Worm (Caenorhabditis elegans): Measurements from ENCODE around the gene snap-29.

snap-29 gene

ce11 chrIII:8741276-8741860 lies 34.7 kb upstream of the snap-29 start, which contains the start of gene pdhk-2 (continued):
- TF ChIP-seq sox-4 (tag; optimal IDR thresholded peaks at IDR 0.05): peak; percentile 74
- no peak for TF ChIP-seq elt-4 (tag; optimal IDR thresholded peaks at IDR 0.05)
- TF ChIP-seq ceh-19 (GFP tag; optimal IDR thresholded peaks at IDR 0.05): peak; percentile 70
- TF ChIP-seq odd-2 (tag; optimal IDR thresholded peaks at IDR 0.05): no peak
- peak; percentile 53 for TF ChIP-seq pqm-1 (tag; optimal IDR thresholded peaks at IDR 0.05)
- TF ChIP-seq hlh-8 (tag; optimal IDR thresholded peaks at IDR 0.05): peak; percentile 38
- peak; percentile 44 for TF ChIP-seq fax-1 (tag; optimal IDR thresholded peaks at IDR 0.05)
- TF ChIP-seq unc-55 (GFP tag; optimal IDR thresholded peaks at IDR 0.05): peak; percentile 68
- peak; percentile 84 for TF ChIP-seq ceh-34 (tag; optimal IDR thresholded peaks at IDR 0.05)
- TF ChIP-seq npax-4 (tag; optimal IDR thresholded peaks at IDR 0.05): no peak
- peak; percentile 39 for TF ChIP-seq madf-2 (tag; optimal IDR thresholded peaks at IDR 0.05)
- no peak for TF ChIP-seq lim-6 (tag; optimal IDR thresholded peaks at IDR 0.05)
- peak; percentile 1 for TF ChIP-seq K02D7.2 (tag; optimal IDR thresholded peaks at IDR 0.05)
- no peak for TF ChIP-seq pros-1 (tag; optimal IDR thresholded peaks at IDR 0.05)
- TF ChIP-seq lin-11 (tag; optimal IDR thresholded peaks at IDR 0.05): peak; percentile 65
- TF ChIP-seq mec-3 (tag; optimal IDR thresholded peaks at IDR 0.05; ENCODE audit: borderline replicate concordance): no peak
- peak; percentile 24 for TF ChIP-seq dmd-4 (tag; optimal IDR thresholded peaks at IDR 0.05; ENCODE audit: borderline replicate concordance)
- TF ChIP-seq hlh-13 (GFP tag; optimal IDR thresholded peaks at IDR 0.05): peak; percentile 27
- TF ChIP-seq nhr-11 (tag; optimal IDR thresholded peaks at IDR 0.05): no peak
- peak; percentile 47 for TF ChIP-seq ahr-1 (tag; optimal IDR thresholded peaks at IDR 0.05)
- TF ChIP-seq eyg-1 (tag; optimal IDR thresholded peaks at IDR 0.05): peak; percentile 12
- peak; percentile 90 for TF ChIP-seq unc-42 (tag; optimal IDR thresholded peaks at IDR 0.05)
- peak; percentile 73 for TF ChIP-seq F13H6.1 (tag; optimal IDR thresholded peaks at IDR 0.05)
- peak; percentile 43 for TF ChIP-seq hlh-15 (tag; optimal IDR thresholded peaks at IDR 0.05)
- peak; percentile 64 for TF ChIP-seq ets-4 (tag; optimal IDR thresholded peaks at IDR 0.05)
- peak; percentile 45 for TF ChIP-seq C08G9.2 (tag; optimal IDR thresholded peaks at IDR 0.05)
- peak; percentile 63 for TF ChIP-seq gmeb-2 (tag; optimal IDR thresholded peaks at IDR 0.05)
- no peak for TF ChIP-seq hlh-6 (tag; optimal IDR thresholded peaks at IDR 0.05)
- TF ChIP-seq ceh-48 (tag; optimal IDR thresholded peaks at IDR 0.05): peak; percentile 55
- peak; percentile 5 for TF ChIP-seq syd-9 (tag; optimal IDR thresholded peaks at IDR 0.05)
- peak; percentile 45; the same call in 1 of the 2 replicates for TF ChIP-seq unc-3 (GFP tag; conservative IDR thresholded peaks at IDR 0.05)
- TF ChIP-seq unc-3 (tag; optimal IDR thresholded peaks at IDR 0.05): peak; percentile 40
- peak; percentile 64 for TF ChIP-seq pha-2 (tag; optimal IDR thresholded peaks at IDR 0.05)
- TF ChIP-seq ceh-6 (GFP tag; optimal IDR thresholded peaks at IDR 0.05): peak; percentile 73
- peak; percentile 64 for TF ChIP-seq fkh-6 (tag; optimal IDR thresholded peaks at IDR 0.05)
- TF ChIP-seq ceh-24 (tag; optimal IDR thresholded peaks at IDR 0.05): no peak
- TF ChIP-seq che-1 (tag; optimal IDR thresholded peaks at IDR 0.05): peak; percentile 52

ce11 chrIII:8741955-8742354 lies 34.1 kb upstream of the snap-29 start:
- TF ChIP-seq C08G9.2 (tag; optimal IDR thresholded peaks at IDR 0.05) (no peak), hlh-6 (tag; optimal IDR thresholded peaks at IDR 0.05) (no peak)

ce11 chrIII:8742584-8742983 lies 33.5 kb upstream of the snap-29 start:
- TF ChIP-seq che-1 (tag; optimal IDR thresholded peaks at IDR 0.05): no peak
- TF ChIP-seq gmeb-2 (tag; optimal IDR thresholded peaks at IDR 0.05): no peak
- no peak for TF ChIP-seq unc-42 (tag; optimal IDR thresholded peaks at IDR 0.05)
- no peak for TF ChIP-seq sdc-2 (tag; optimal IDR thresholded peaks at IDR 0.05)
- no peak for TF ChIP-seq eyg-1 (tag; optimal IDR thresholded peaks at IDR 0.05)
- TF ChIP-seq sox-2 (GFP tag; IDR thresholded peaks at IDR 0.05): no peak
- TF ChIP-seq nfya-1 (tag; optimal IDR thresholded peaks at IDR 0.05): no peak
- no peak for TF ChIP-seq ama-1 (optimal IDR thresholded peaks at IDR 0.05)
- TF ChIP-seq hlh-8 (tag; optimal IDR thresholded peaks at IDR 0.05): no peak
- no peak for TF ChIP-seq ceh-14 (tag; optimal IDR thresholded peaks at IDR 0.05)
- no peak for TF ChIP-seq pha-4 (tag; optimal IDR thresholded peaks at IDR 0.05)
- TF ChIP-seq C38D4.7 (GFP tag; optimal IDR thresholded peaks at IDR 0.05): no peak
- no peak for TF ChIP-seq hlh-30 (tag; optimal IDR thresholded peaks at IDR 0.05; ENCODE audit: insufficient read depth)
- no peak for TF ChIP-seq sox-4 (tag; optimal IDR thresholded peaks at IDR 0.05)
- no peak for TF ChIP-seq syd-9 (tag; optimal IDR thresholded peaks at IDR 0.05)
- TF ChIP-seq ref-2 (tag; optimal IDR thresholded peaks at IDR 0.05): no peak
- no peak for TF ChIP-seq lim-6 (tag; optimal IDR thresholded peaks at IDR 0.05)
- no peak for TF ChIP-seq pha-2 (tag; optimal IDR thresholded peaks at IDR 0.05)
- TF ChIP-seq odd-2 (tag; optimal IDR thresholded peaks at IDR 0.05): no peak
